Worm (Caenorhabditis elegans) whole organism, L1 larva: ENCODE data around the gene F55A11.6.

Source experiments
- C04F5.9 ChIP-seq: sonication (generic microtip); optimal IDR thresholded peaks from 2 replicates; lab custom pipeline; 2016; ENCODE audit warnings: missing genetic modification characterization, missing compliant biosample characterization
- C16A3.4 ChIP-seq: fragments of 150-350 bp; optimal IDR thresholded peaks from 2 replicates; lab custom pipeline; 2014; ENCODE audit warnings: missing biosample characterization, missing genetic modification characterization
- C34B4.2 ChIP-seq: sonication (generic microtip); optimal IDR thresholded peaks from 2 replicates; lab custom pipeline; 2017; ENCODE audit warnings: mild to moderate bottlenecking, missing genetic modification characterization, missing compliant biosample characterization
- F16B12.6 ChIP-seq: fragments of 150-350 bp; optimal IDR thresholded peaks from 2 replicates; lab custom pipeline; 2014; ENCODE audit warnings: missing biosample characterization, missing genetic modification characterization
- Y116A8C.19 ChIP-seq: sonication (generic microtip); optimal IDR thresholded peaks from 2 replicates; lab custom pipeline; 2016; ENCODE audit warnings: missing compliant biosample characterization, missing genetic modification characterization, borderline replicate concordance
- aha-1 ChIP-seq: fragments of 150-350 bp; optimal IDR thresholded peaks from 2 replicates; lab custom pipeline; 2014; ENCODE audit warnings: missing biosample characterization, missing genetic modification characterization
- aly-2 ChIP-seq: fragments of 150-350 bp; optimal IDR thresholded peaks from 2 replicates; lab custom pipeline; 2014; ENCODE audit warnings: missing biosample characterization, missing genetic modification characterization
- ceh-88 ChIP-seq: fragments of 200-800 bp; sonication (Bioruptor generic); IDR thresholded peaks from 2 replicates; pipeline ENCODE4 v1.3.6; 2022; ENCODE audit warnings: missing genetic modification characterization, missing compliant biosample characterization
- ceh-90 ChIP-seq: sonication (generic microtip); optimal IDR thresholded peaks from 2 replicates; lab custom pipeline; 2016; ENCODE audit warnings: missing genetic modification characterization, missing compliant biosample characterization
- ces-1 ChIP-seq: fragments of 150-350 bp; optimal IDR thresholded peaks from 2 replicates; lab custom pipeline; 2014; ENCODE audit warnings: missing biosample characterization, missing genetic modification reagents, missing genetic modification characterization
- efl-1 ChIP-seq, 4 experiments: fragments of 150-350 bp; optimal IDR thresholded peaks in 3 of 4; peaks in 1 of 4; 1 replicate in 1 of 4; 2 replicates in 3 of 4; lab custom pipeline; 2014; ENCODE audit warnings: missing biosample characterization in 2 of 4, missing genetic modification characterization in 2 of 4, missing genetic modification reagents in 2 of 4
- efl-3 ChIP-seq: fragments of 200-800 bp; sonication (Bioruptor generic); optimal IDR thresholded peaks from 2 replicates; lab custom pipeline; 2018; ENCODE audit warnings: mild to moderate bottlenecking, missing genetic modification characterization, missing compliant biosample characterization
- egl-13 ChIP-seq: sonication (generic microtip); optimal IDR thresholded peaks from 2 replicates; lab custom pipeline; 2016; ENCODE audit warnings: missing genotype, missing genetic modification reagents, missing genetic modification characterization, missing compliant biosample characterization
- elt-2 ChIP-seq: sonication (generic microtip); optimal IDR thresholded peaks from 2 replicates; lab custom pipeline; 2016; ENCODE audit warnings: missing genetic modification characterization, mild to moderate bottlenecking, inconsistent platforms, missing compliant biosample characterization, missing genetic modification reagents
- elt-3 ChIP-seq, 6 experiments: fragments of 150-350 bp in 1 of 6; sonication (generic microtip); optimal IDR thresholded peaks; 2 replicates each; lab custom pipeline; 2017 to 2018; ENCODE audit warnings: missing biosample characterization in 6 of 6, missing genetic modification characterization in 6 of 6, inconsistent platforms in 1 of 6
- ets-5 ChIP-seq: fragments of 200-800 bp; sonication (Bioruptor generic); IDR thresholded peaks from 2 replicates; pipeline ENCODE4 v1.3.6; 2022; ENCODE audit warnings: missing genetic modification characterization, missing compliant biosample characterization
- fkh-10 ChIP-seq: sonication (generic microtip); optimal IDR thresholded peaks from 2 replicates; lab custom pipeline; 2017; ENCODE audit warnings: missing biosample characterization, missing genetic modification reagents, missing genetic modification characterization
- fos-1 ChIP-seq: fragments of 150-350 bp; optimal IDR thresholded peaks from 2 replicates; lab custom pipeline; 2014; ENCODE audit warnings: missing biosample characterization, missing genetic modification characterization
- grh-1 ChIP-seq: fragments of 200-800 bp; sonication (Bioruptor generic); IDR thresholded peaks from 2 replicates; pipeline ENCODE4 v1.3.6; 2022; ENCODE audit warnings: missing genetic modification reagents, missing genetic modification characterization, missing compliant biosample characterization
- hpl-2 ChIP-seq: fragments of 150-350 bp; optimal IDR thresholded peaks from 2 replicates; lab custom pipeline; 2014; ENCODE audit warnings: missing biosample characterization, missing genetic modification reagents, missing genetic modification characterization
- irx-1 ChIP-seq: sonication (generic microtip); optimal IDR thresholded peaks from 2 replicates; lab custom pipeline; 2016; ENCODE audit warnings: missing genetic modification characterization, missing compliant biosample characterization
- isw-1 ChIP-seq: fragments of 200-800 bp; sonication (Bioruptor generic); IDR thresholded peaks from 2 replicates; pipeline ENCODE4 v1.3.6; 2022; ENCODE audit warnings: missing genetic modification characterization, missing compliant biosample characterization
- jun-1 ChIP-seq: fragments of 150-350 bp; optimal IDR thresholded peaks from 2 replicates; lab custom pipeline; 2014; ENCODE audit warnings: missing biosample characterization, missing genetic modification reagents, missing genetic modification characterization
- lin-13 ChIP-seq: fragments of 150-350 bp; optimal IDR thresholded peaks from 2 replicates; lab custom pipeline; 2014; ENCODE audit warnings: missing biosample characterization, missing genetic modification reagents, missing genetic modification characterization
- lin-15B ChIP-seq: fragments of 150-350 bp; sonication (generic microtip); optimal IDR thresholded peaks from 3 replicates; lab custom pipeline; 2014; ENCODE audit warnings: missing biosample characterization, missing genetic modification characterization
- lir-3 ChIP-seq: sonication (generic microtip); optimal IDR thresholded peaks from 2 replicates; lab custom pipeline; 2016; ENCODE audit warnings: mild to moderate bottlenecking, missing genetic modification characterization, moderate library complexity, missing compliant biosample characterization; ENCODE audit not compliant: poor library complexity
- lsy-2 ChIP-seq, 2 experiments: fragments of 150-350 bp; optimal IDR thresholded peaks; 2 replicates each; lab custom pipeline; 2014; ENCODE audit warnings: missing biosample characterization in 2 of 2, missing genetic modification characterization in 2 of 2
- mab-9 ChIP-seq: fragments of 200-800 bp; sonication (Bioruptor generic); IDR thresholded peaks from 2 replicates; pipeline ENCODE4 v1.3.6; 2022; ENCODE audit warnings: missing genetic modification reagents, missing genetic modification characterization, missing compliant biosample characterization
- mdl-1 ChIP-seq, 2 experiments: fragments of 150-350 bp; optimal IDR thresholded peaks; 2 replicates each; lab custom pipeline; 2014 to 2017; ENCODE audit warnings: missing biosample characterization in 2 of 2, missing genetic modification characterization in 2 of 2, inconsistent platforms in 1 of 2
- mef-2 ChIP-seq: fragments of 150-350 bp; optimal IDR thresholded peaks from 2 replicates; lab custom pipeline; 2014; ENCODE audit warnings: missing biosample characterization, missing genetic modification characterization
- nhr-11 ChIP-seq: fragments of 150-350 bp; optimal IDR thresholded peaks from 2 replicates; lab custom pipeline; 2014; ENCODE audit warnings: missing biosample characterization, missing genetic modification characterization
- nhr-20 ChIP-seq: sonication (generic microtip); optimal IDR thresholded peaks from 2 replicates; lab custom pipeline; 2016; ENCODE audit warnings: mild to moderate bottlenecking, missing genetic modification characterization, missing compliant biosample characterization
- nhr-47 ChIP-seq: sonication (generic microtip); optimal IDR thresholded peaks from 2 replicates; lab custom pipeline; 2016; ENCODE audit warnings: mild to moderate bottlenecking, missing genetic modification characterization, moderate library complexity, missing compliant biosample characterization
- nhr-90 ChIP-seq: sonication (generic microtip); optimal IDR thresholded peaks from 2 replicates; lab custom pipeline; 2016; ENCODE audit warnings: mild to moderate bottlenecking, missing genetic modification characterization, missing compliant biosample characterization; ENCODE audit not compliant: poor library complexity
- pqm-1 ChIP-seq: sonication (generic microtip); optimal IDR thresholded peaks from 3 replicates; lab custom pipeline; 2017; ENCODE audit warnings: missing biosample characterization, missing genetic modification characterization
- skn-1 ChIP-seq: fragments of 150-350 bp; optimal IDR thresholded peaks from 2 replicates; lab custom pipeline; 2014; ENCODE audit warnings: missing biosample characterization, missing genetic modification characterization
- snu-23 ChIP-seq: sonication (generic microtip); optimal IDR thresholded peaks from 2 replicates; lab custom pipeline; 2016; ENCODE audit warnings: missing genetic modification characterization, missing compliant biosample characterization
- sptf-1 ChIP-seq: fragments of 150-350 bp; optimal IDR thresholded peaks from 2 replicates; lab custom pipeline; 2014; ENCODE audit warnings: missing biosample characterization, missing genetic modification characterization
- tbx-2 ChIP-seq: sonication (generic microtip); optimal IDR thresholded peaks from 2 replicates; lab custom pipeline; 2016; ENCODE audit warnings: missing genetic modification characterization, missing compliant biosample characterization
- tlp-1 ChIP-seq: fragments of 150-350 bp; optimal IDR thresholded peaks from 2 replicates; lab custom pipeline; 2014; ENCODE audit warnings: missing biosample characterization, missing genetic modification characterization
- unc-30 ChIP-seq: sonication (generic microtip); optimal IDR thresholded peaks from 2 replicates; lab custom pipeline; 2017; ENCODE audit warnings: missing biosample characterization, missing genetic modification characterization
- unc-98 ChIP-seq: fragments of 200-800 bp; sonication (Bioruptor generic); IDR thresholded peaks from 2 replicates; pipeline ENCODE4 v1.3.6; 2022; ENCODE audit warnings: missing genetic modification characterization, missing compliant biosample characterization
- vab-15 ChIP-seq: sonication (generic microtip); optimal IDR thresholded peaks from 2 replicates; lab custom pipeline; 2017; ENCODE audit warnings: missing genotype, mild to moderate bottlenecking, missing genetic modification characterization, missing compliant biosample characterization
- xbp-1 ChIP-seq: sonication (generic microtip); optimal IDR thresholded peaks from 2 replicates; lab custom pipeline; 2016; ENCODE audit warnings: missing genetic modification characterization, missing compliant biosample characterization
- zip-4 ChIP-seq: fragments of 200-800 bp; sonication (Bioruptor generic); optimal IDR thresholded peaks from 2 replicates; lab custom pipeline; 2018; ENCODE audit warnings: mild to moderate bottlenecking, missing genetic modification characterization, moderate library complexity, missing compliant biosample characterization

Gene F55A11.6

ce11 chrV:11823978-11824377 lies 47.3 kb downstream of the F55A11.6 start (continued):
- peak; percentile 50 for TF ChIP-seq hpl-2 (GFP tag; lab: Kevin White, UChicago)
- TF ChIP-seq lin-13 (GFP tag; lab: Kevin White, UChicago): peak; percentile 76
- TF ChIP-seq elt-2 (tag; lab: Kevin White, UChicago): peak; percentile 90
- no peak for TF ChIP-seq fkh-10
- no peak for TF ChIP-seq F16B12.6 (tag; lab: Kevin White, UChicago)
- TF ChIP-seq grh-1 (GFP tag; lab: Robert Waterston, UW): peak; percentile 64
- TF ChIP-seq C34B4.2 (tag; lab: Kevin White, UChicago): no peak
- TF ChIP-seq C04F5.9 (tag; lab: Kevin White, UChicago): peak; percentile 28
- TF ChIP-seq jun-1 (tag; lab: Kevin White, UChicago): peak; percentile 53
- TF ChIP-seq lir-3 (tag; lab: Kevin White, UChicago): peak; percentile 79
- TF ChIP-seq fos-1 (tag; lab: Kevin White, UChicago): peak; percentile 53
- peak; percentile 34 to 58 for TF ChIP-seq efl-1 (optimal IDR thresholded peaks at IDR 0.05; lab: Kevin White, UChicago)
- peak; percentile 28 to 94 for TF ChIP-seq efl-1 (GFP tag; optimal IDR thresholded peaks at IDR 0.05 in 1 of 2; lab: Kevin White, UChicago)
- TF ChIP-seq pqm-1 (tag; lab: Kevin White, UChicago): no peak
- peak; percentile 75 for TF ChIP-seq C16A3.4
- TF ChIP-seq nhr-11 (tag; lab: Kevin White, UChicago): peak; percentile 66
- no peak for TF ChIP-seq ces-1
- peak; percentile 72 for TF ChIP-seq ceh-88
- TF ChIP-seq skn-1 (tag; lab: Kevin White, UChicago): peak; percentile 22
- TF ChIP-seq aha-1 (tag; lab: Kevin White, UChicago): peak; percentile 64
- no peak for TF ChIP-seq vab-15 (tag; lab: Kevin White, UChicago)
- no peak for TF ChIP-seq ets-5 (GFP tag; lab: Robert Waterston, UW)
- TF ChIP-seq unc-30 (tag; lab: Kevin White, UChicago): no peak
- TF ChIP-seq isw-1 (GFP tag; lab: Robert Waterston, UW): no peak
- peak; percentile 9 for TF ChIP-seq egl-13
- peak; percentile 80 for TF ChIP-seq nhr-47 (tag; lab: Kevin White, UChicago)
- no peak for TF ChIP-seq tlp-1 (tag; lab: Kevin White, UChicago)
- peak; percentile 89 for TF ChIP-seq tbx-2 (tag; lab: Kevin White, UChicago)
- peak; percentile 78 for TF ChIP-seq xbp-1 (tag; lab: Kevin White, UChicago)
- TF ChIP-seq ceh-90 (tag; lab: Kevin White, UChicago): no peak
- TF ChIP-seq Y116A8C.19: no peak
- peak; percentile 90 for TF ChIP-seq nhr-90
- peak; percentile 55 for TF ChIP-seq irx-1
- TF ChIP-seq mab-9 (GFP tag; lab: Robert Waterston, UW): peak; percentile 71
- no peak for TF ChIP-seq lin-15B (tag; lab: Kevin White, UChicago)
- TF ChIP-seq snu-23 (GFP tag; lab: Kevin White, UChicago): peak; percentile 94
- TF ChIP-seq nhr-20 (tag; lab: Kevin White, UChicago): peak; percentile 97
- TF ChIP-seq mef-2 (tag; lab: Kevin White, UChicago): peak; percentile 40

ce11 chrV:11825662-11826061 lies 49.0 kb downstream of the F55A11.6 start, which contains the start of gene D2023.4:
Gene D2023.4 (minus strand): TSS chrV:11825762.
- TF ChIP-seq sptf-1 (tag; lab: Kevin White, UChicago): no peak
- no peak for TF ChIP-seq unc-30 (tag; lab: Kevin White, UChicago)
- TF ChIP-seq mef-2 (tag; lab: Kevin White, UChicago): no peak
- TF ChIP-seq elt-3 (tag; optimal IDR thresholded peaks at IDR 0.05; lab: Kevin White, UChicago): no peak
- no peak for TF ChIP-seq aly-2
- no peak for TF ChIP-seq zip-4 (GFP tag; lab: Kevin White, UChicago)
- no peak for TF ChIP-seq hpl-2 (GFP tag; lab: Kevin White, UChicago)
- no peak for TF ChIP-seq F16B12.6 (tag; lab: Kevin White, UChicago)
- no peak for TF ChIP-seq lsy-2 (tag; optimal IDR thresholded peaks at IDR 0.05; lab: Kevin White, UChicago)
- TF ChIP-seq grh-1 (GFP tag; lab: Robert Waterston, UW): no peak
- no peak for TF ChIP-seq ces-1
- no peak for TF ChIP-seq mdl-1 (tag; optimal IDR thresholded peaks at IDR 0.05; lab: Kevin White, UChicago)
- no peak for TF ChIP-seq xbp-1 (tag; lab: Kevin White, UChicago)
- no peak for TF ChIP-seq isw-1 (GFP tag; lab: Robert Waterston, UW)
- no peak for TF ChIP-seq efl-3 (GFP tag; lab: Kevin White, UChicago)
- TF ChIP-seq mab-9 (GFP tag; lab: Robert Waterston, UW): no peak
- TF ChIP-seq unc-98 (GFP tag; lab: Robert Waterston, UW): no peak
- no peak for TF ChIP-seq C34B4.2 (tag; lab: Kevin White, UChicago)
- no peak for TF ChIP-seq skn-1 (tag; lab: Kevin White, UChicago)
- no peak for TF ChIP-seq fos-1 (tag; lab: Kevin White, UChicago)
